Worm (Caenorhabditis elegans) whole organism, L2 larva: ENCODE results near the gene E02H1.5.

Source experiments
- elt-3 ChIP-seq: sonication (generic microtip); optimal IDR thresholded peaks from 2 replicates; lab custom pipeline; 2017; ENCODE audit warnings: missing biosample characterization, missing genetic modification characterization
- fos-1 ChIP-seq: fragments of 150-350 bp; optimal IDR thresholded peaks from 2 replicates; lab custom pipeline; 2014; ENCODE audit warnings: missing biosample characterization, missing genetic modification characterization
- lsy-2 ChIP-seq, 2 experiments: fragments of 150-350 bp in 1 of 2; sonication (generic microtip) in 1 of 2; optimal IDR thresholded peaks; 2 replicates each; lab custom pipeline; 2014 to 2017; ENCODE audit warnings: missing biosample characterization in 2 of 2, missing genetic modification characterization in 2 of 2
- mdl-1 ChIP-seq, 2 experiments: fragments of 150-350 bp in 1 of 2; sonication (generic microtip) in 1 of 2; optimal IDR thresholded peaks; 2 replicates each; lab custom pipeline; 2017; ENCODE audit warnings: missing biosample characterization in 2 of 2, missing genetic modification characterization in 2 of 2
- nhr-11 ChIP-seq: fragments of 150-350 bp; optimal IDR thresholded peaks from 2 replicates; lab custom pipeline; 2014; ENCODE audit warnings: missing biosample characterization, missing genetic modification characterization
- nhr-237 ChIP-seq: fragments of 150-350 bp; optimal IDR thresholded peaks from 2 replicates; lab custom pipeline; 2014; ENCODE audit warnings: missing biosample characterization, missing genetic modification characterization
- snpc-4 ChIP-seq: fragments of 150-350 bp; optimal IDR thresholded peaks from 2 replicates; lab custom pipeline; 2014; ENCODE audit warnings: missing biosample characterization, missing genetic modification characterization

- TF ChIP-seq nhr-11 (tag; lab: Kevin White, UChicago) (no peak), snpc-4 (tag; lab: Kevin White, UChicago) (no peak), nhr-237 (no peak), lsy-2 (tag; optimal IDR thresholded peaks at IDR 0.05; lab: Kevin White, UChicago) (no peak), elt-3 (tag; lab: Kevin White, UChicago) (no peak), mdl-1 (tag; optimal IDR thresholded peaks at IDR 0.05; lab: Kevin White, UChicago) (no peak), fos-1 (tag; lab: Kevin White, UChicago) (no peak)
Measured at ce11 chrII:9553179-9553578, 41.8 kb upstream of the E02H1.5 start, which contains the start of gene F35H8.1.
